Fruit fly (Drosophila melanogaster): Measurements from ENCODE around the gene Idgf4.

dm6 chrX:9911751-9912150, 19.0 kb downstream of the Idgf4 start:
- TF ChIP-seq cnc (optimal IDR thresholded peaks at IDR 0.05) (no peak), CG11617 (GFP tag; optimal IDR thresholded peaks at IDR 0.05) (no peak), toe (GFP tag; optimal IDR thresholded peaks at IDR 0.05) (no peak)
